Worm (Caenorhabditis elegans): ENCODE measurements around the gene B0250.7.
"Not testable (repeated sequence)": the region's sequence is repeated elsewhere in the genome, so short reads cannot be mapped to it uniquely, and the experiment has no call there.

The B0250.7 gene

DNA sequence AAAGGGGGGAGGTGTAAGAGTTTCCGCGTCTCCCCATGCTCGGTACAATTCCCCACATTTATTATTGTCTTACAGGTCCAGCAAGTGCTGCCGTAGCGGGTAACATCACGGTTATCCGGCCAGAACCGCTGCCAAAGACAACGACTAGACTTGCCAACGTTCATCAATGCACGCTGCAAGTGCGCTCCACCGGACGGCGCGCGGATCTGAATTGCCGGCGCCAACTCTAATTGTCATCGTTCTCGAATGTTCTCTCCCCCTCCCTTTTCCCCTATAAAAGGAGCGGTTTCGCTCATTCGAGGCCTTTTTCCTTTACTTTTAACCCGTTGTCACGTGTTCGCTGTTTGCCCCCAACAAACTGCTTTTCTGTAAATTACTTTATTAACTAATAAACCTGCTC lies 37.8 kb upstream of the B0250.7 start, which contains the start of gene Y38H6C.8:
TSS of gene Y38H6C.8 (plus strand) at position 301 of the 400 bp plus-strand sequence.
- not testable (repeated sequence) for TF ChIP-seq sptf-2 (GFP tag; optimal IDR thresholded peaks at IDR 0.05); bed-1 (GFP tag; IDR thresholded peaks at IDR 0.05); lin-54 (GFP tag; optimal IDR thresholded peaks at IDR 0.05)

DNA sequence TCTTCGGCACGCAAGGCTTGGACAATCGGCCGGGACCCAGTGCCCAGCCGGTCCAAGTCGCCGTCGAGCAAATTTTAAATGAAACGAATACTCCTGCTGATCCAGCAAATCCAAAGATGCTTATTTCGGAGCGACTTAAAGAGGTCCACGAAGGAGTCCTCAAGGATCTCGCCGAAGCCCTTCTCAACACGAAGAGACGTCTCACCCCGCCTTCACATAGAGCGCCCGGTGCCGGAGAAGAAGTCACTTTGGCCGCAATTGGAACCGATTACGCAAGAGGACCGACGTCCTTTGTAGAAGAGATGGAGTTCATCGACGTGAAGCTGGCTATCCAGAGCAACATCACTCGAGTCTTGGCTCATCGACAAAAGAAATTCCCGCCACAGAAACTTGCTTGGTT lies 33.6 kb upstream of the B0250.7 start:
- TF ChIP-seq zfh-2 (GFP tag; conservative IDR thresholded peaks at IDR 0.05): peak; percentile 56; the same call in 1 of the 2 replicates
- no peak for TF ChIP-seq rpc-1 (optimal IDR thresholded peaks at IDR 0.05)
- no peak for TF ChIP-seq rpc-1 (tag; optimal IDR thresholded peaks at IDR 0.05)
- no peak for TF ChIP-seq F55B11.4 (tag; optimal IDR thresholded peaks at IDR 0.05; ENCODE audit: borderline replicate concordance, insufficient read depth)
- TF ChIP-seq Y53F4B.3 (GFP tag; IDR thresholded peaks at IDR 0.05): no peak
- TF ChIP-seq nhr-120 (GFP tag; IDR thresholded peaks at IDR 0.05): 0 out of 2 replicates have a peak, but pooled peaks have one; percentile 46
- no peak for TF ChIP-seq cebp-1 (GFP tag; IDR thresholded peaks at IDR 0.05)
- TF ChIP-seq cebp-1 (tag; optimal IDR thresholded peaks at IDR 0.05): no peak
- TF ChIP-seq efl-1 (GFP tag; optimal IDR thresholded peaks at IDR 0.05): no peak

DNA sequence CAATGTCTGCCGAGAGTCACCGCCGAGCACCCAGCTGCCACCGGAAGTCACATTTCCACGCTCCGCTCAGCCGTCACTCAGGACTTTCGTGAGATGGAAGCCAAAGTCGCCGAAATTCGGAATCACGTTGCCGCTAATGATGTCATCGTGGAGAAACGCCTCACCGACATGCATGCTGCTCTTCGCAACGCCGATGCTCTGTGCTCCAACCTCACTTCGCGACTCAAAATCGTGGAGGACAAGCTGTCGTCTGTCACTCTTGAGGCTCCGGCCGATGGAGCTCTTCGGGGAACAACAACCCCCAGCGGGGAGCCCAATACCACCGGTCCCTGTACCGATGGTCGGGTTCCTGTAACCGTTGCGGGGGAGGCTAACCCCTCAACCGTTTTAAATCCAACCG lies 30.7 kb upstream of the B0250.7 start:
- TF ChIP-seq egrh-3 (GFP tag; IDR thresholded peaks at IDR 0.05) (peak; percentile 21; the same call in 1 of the 2 replicates), zfh-2 (GFP tag; conservative IDR thresholded peaks at IDR 0.05) (peak; percentile 67; the same call in 1 of the 2 replicates), ceh-27 (GFP tag; optimal IDR thresholded peaks at IDR 0.05) (no peak)

DNA sequence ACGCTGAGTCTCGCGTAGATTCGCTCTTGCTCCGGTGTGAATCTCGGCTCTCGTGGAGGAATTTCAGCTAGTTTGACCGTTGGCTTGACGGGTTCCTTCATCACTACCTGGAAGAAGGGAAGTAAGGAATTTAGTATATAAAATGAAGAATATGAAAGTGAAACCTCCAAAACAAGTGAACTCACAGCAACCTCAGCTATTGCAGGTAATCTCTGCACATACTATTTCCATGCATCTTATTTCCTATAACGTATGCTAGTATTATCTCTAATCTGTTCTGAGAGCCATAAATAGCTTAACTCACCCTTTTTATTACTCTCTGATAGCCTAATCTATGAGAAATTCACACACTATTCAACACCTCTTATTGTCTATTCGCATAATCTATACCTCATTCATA lies 29.1 kb upstream of the B0250.7 start, which contains the start of gene Y38H6C.4:
TSS of gene Y38H6C.4 (minus strand) at position 101 of the 400 bp plus-strand sequence.
- no peak for TF ChIP-seq dpff-1 (tag; optimal IDR thresholded peaks at IDR 0.05)
- TF ChIP-seq fkh-3 (tag; optimal IDR thresholded peaks at IDR 0.05): no peak
- TF ChIP-seq K11D2.4 (GFP tag; IDR thresholded peaks at IDR 0.05): no peak
- TF ChIP-seq ceh-27 (GFP tag; optimal IDR thresholded peaks at IDR 0.05): no peak
- TF ChIP-seq let-607 (tag; optimal IDR thresholded peaks at IDR 0.05): no peak
- no peak for TF ChIP-seq rcor-1 (GFP tag; IDR thresholded peaks at IDR 0.05)
- TF ChIP-seq B0019.2 (GFP tag; conservative IDR thresholded peaks at IDR 0.05): no peak
- no peak for TF ChIP-seq ceh-100 (GFP tag; IDR thresholded peaks at IDR 0.05)
- no peak for TF ChIP-seq ceh-91 (GFP tag; IDR thresholded peaks at IDR 0.05)
- no peak for TF ChIP-seq ama-1 (optimal IDR thresholded peaks at IDR 0.05)
- no peak for TF ChIP-seq ama-1 (GFP tag; optimal IDR thresholded peaks at IDR 0.05)

DNA sequence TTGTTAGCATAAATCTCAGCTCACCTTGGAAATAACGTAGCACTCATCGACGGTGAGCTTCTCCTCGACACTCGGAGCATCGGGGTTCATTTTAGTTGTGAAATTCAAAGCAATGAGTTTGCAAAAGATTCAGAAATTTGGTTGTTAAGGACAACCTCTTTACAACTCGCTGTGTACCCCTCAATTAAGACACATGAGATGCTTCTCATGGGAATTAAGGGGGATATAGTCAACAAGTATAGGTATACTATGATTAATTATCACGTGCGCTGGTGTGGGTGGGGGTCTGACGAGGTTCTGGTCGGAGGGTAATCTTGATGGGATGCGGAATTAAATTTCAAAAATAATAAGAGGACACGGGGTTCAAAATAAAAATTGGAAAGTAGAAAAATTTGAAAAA lies 24.5 kb upstream of the B0250.7 start, which contains the start of gene dct-14:
TSS of gene dct-14 (minus strand) at position 101 of the 400 bp plus-strand sequence.
- TF ChIP-seq F55B11.4 (tag; optimal IDR thresholded peaks at IDR 0.05; ENCODE audit: borderline replicate concordance, insufficient read depth): no peak
- TF ChIP-seq F57A8.1 (GFP tag; optimal IDR thresholded peaks at IDR 0.05): no peak
- TF ChIP-seq lin-35 (GFP tag; optimal IDR thresholded peaks at IDR 0.05): no peak
- TF ChIP-seq Y67H2A.10 (GFP tag; conservative IDR thresholded peaks at IDR 0.05): no peak
- TF ChIP-seq aptf-2 (GFP tag; conservative IDR thresholded peaks at IDR 0.05): no peak
- TF ChIP-seq sptf-2 (GFP tag; optimal IDR thresholded peaks at IDR 0.05): no peak
- no peak for TF ChIP-seq attf-5 (GFP tag; optimal IDR thresholded peaks at IDR 0.05)
- no peak for TF ChIP-seq dpff-1 (tag; optimal IDR thresholded peaks at IDR 0.05)
- no peak for TF ChIP-seq tbp1 (GFP tag; optimal IDR thresholded peaks at IDR 0.05)
- TF ChIP-seq F49E8.2 (tag; optimal IDR thresholded peaks at IDR 0.05; ENCODE audit: insufficient read depth): no peak
- no peak for TF ChIP-seq lin-54 (GFP tag; optimal IDR thresholded peaks at IDR 0.05)
- no peak for TF ChIP-seq hrde-1 (tag; optimal IDR thresholded peaks at IDR 0.05; ENCODE audit: borderline replicate concordance)
- TF ChIP-seq somi-1 (GFP tag; optimal IDR thresholded peaks at IDR 0.05): no peak
- TF ChIP-seq B0019.2 (GFP tag; conservative IDR thresholded peaks at IDR 0.05): no peak
- no peak for TF ChIP-seq cebp-1 (GFP tag; IDR thresholded peaks at IDR 0.05)
- TF ChIP-seq cebp-1 (tag; optimal IDR thresholded peaks at IDR 0.05): no peak
- no peak for TF ChIP-seq B0261.1 (tag; optimal IDR thresholded peaks at IDR 0.05)
- no peak for TF ChIP-seq unc-62 (GFP tag; optimal IDR thresholded peaks at IDR 0.05)
